Worm (Caenorhabditis elegans) whole organism, young adult: Measurements from ENCODE around the gene sru-21.

Experiments
- ekl-4 ChIP-seq: fragments of 200-800 bp; sonication (Bioruptor generic); IDR thresholded peaks from 2 replicates; pipeline ENCODE4 v1.3.6; 2022; ENCODE audit warnings: missing genetic modification reagents, missing genetic modification characterization, missing compliant biosample characterization
- lsy-27 ChIP-seq: sonication (generic microtip); optimal IDR thresholded peaks from 2 replicates; lab custom pipeline; 2017; ENCODE audit warnings: missing genetic modification characterization, mild to moderate bottlenecking, missing compliant biosample characterization, antibody characterized with exemption, missing genotype, borderline replicate concordance; ENCODE audit not compliant: insufficient read depth
- madf-8 ChIP-seq: fragments of 200-800 bp; sonication (Bioruptor generic); conservative IDR thresholded peaks from 2 replicates; pipeline ENCODE4 v1.3.6; 2022; ENCODE audit warnings: missing genetic modification reagents, missing genetic modification characterization, missing compliant biosample characterization
- mel-28 ChIP-seq: sonication (generic microtip); optimal IDR thresholded peaks from 2 replicates; lab custom pipeline; 2016; ENCODE audit warnings: borderline replicate concordance, mild to moderate bottlenecking, missing genetic modification characterization, missing compliant biosample characterization
- pha-4 ChIP-seq: fragments of 150-350 bp; sonication (generic microtip); optimal IDR thresholded peaks from 2 replicates; lab custom pipeline; 2014; ENCODE audit warnings: missing biosample characterization, missing genetic modification reagents, missing genetic modification characterization
- snpc-4 ChIP-seq, 5 experiments: fragments of 150-350 bp in 1 of 5; sonication (generic microtip) in 4 of 5; optimal IDR thresholded peaks; 2 replicates each; lab custom pipeline; 2014 to 2018; ENCODE audit warnings: missing genetic modification characterization in 5 of 5, missing biosample characterization in 3 of 5, antibody characterized with exemption in 2 of 5, mild to moderate bottlenecking in 2 of 5, missing compliant biosample characterization in 2 of 5, missing genotype in 2 of 5, moderate library complexity in 2 of 5, missing genetic modification reagents in 1 of 5
- unc-62 ChIP-seq: fragments of 150-350 bp; optimal IDR thresholded peaks from 2 replicates; lab custom pipeline; 2014; ENCODE audit warnings: missing biosample characterization, missing genetic modification reagents, missing genetic modification characterization

DNA sequence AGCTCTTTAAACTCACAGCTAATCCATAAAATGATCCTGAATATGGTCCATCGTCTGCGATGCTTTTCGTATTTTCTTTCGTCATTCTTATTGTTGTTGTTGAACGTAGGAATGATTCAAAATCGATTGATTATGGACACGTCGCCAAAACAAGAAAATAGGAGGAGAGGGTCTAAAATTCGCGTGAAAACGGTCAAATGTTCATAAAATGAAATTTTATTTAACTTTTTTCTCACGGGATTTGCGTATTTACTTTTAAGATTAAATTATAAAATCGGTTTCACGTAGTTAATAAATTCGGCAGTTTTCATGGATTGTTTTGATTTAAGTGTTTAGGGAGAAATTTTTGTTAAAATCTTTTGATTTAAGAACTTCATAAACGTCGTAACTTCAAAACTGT, 22.6 kb downstream of the sru-21 start, which contains the start of gene C08F11.10:
- TF ChIP-seq lsy-27 (tag; lab: Kevin White, UChicago) (no peak), madf-8 (GFP tag; lab: Robert Waterston, UW) (no peak), ekl-4 (GFP tag; lab: Robert Waterston, UW) (no peak), mel-28 (tag; lab: Kevin White, UChicago) (no peak), pha-4 (tag; lab: Kevin White, UChicago) (no peak), unc-62 (GFP tag; lab: Kevin White, UChicago) (no peak), snpc-4 (GFP tag; optimal IDR thresholded peaks at IDR 0.05; lab: Kevin White, UChicago) (no peak), snpc-4 (tag; optimal IDR thresholded peaks at IDR 0.05; lab: Kevin White, UChicago) (no peak)
